Worm (Caenorhabditis elegans): ENCODE results near the gene Y66D12A.10.

Y66D12A.10 gene

ce11 chrIII:11608970-11609369 is 43.3 kb downstream of the Y66D12A.10 start:
- 0 out of 2 replicates have a peak, but pooled peaks have one; percentile 53 for TF ChIP-seq dmd-8 (GFP tag; IDR thresholded peaks at IDR 0.05)
- peak; percentile 56; the same call in 1 of the 2 replicates for TF ChIP-seq egl-43 (GFP tag; IDR thresholded peaks at IDR 0.05)
- 0 out of 2 replicates have a peak, but pooled peaks have one; percentile 45 for TF ChIP-seq lim-7 (GFP tag; IDR thresholded peaks at IDR 0.05)
- 0 out of 2 replicates have a peak, but pooled peaks have one; percentile 9 for TF ChIP-seq tra-1 (GFP tag; IDR thresholded peaks at IDR 0.05)
- 0 out of 2 replicates have a peak, but pooled peaks have one; percentile 24 for TF ChIP-seq snpc-1.2 (GFP tag; IDR thresholded peaks at IDR 0.05)
- TF ChIP-seq lin-38 (GFP tag; IDR thresholded peaks at IDR 0.05), result peak; percentile 62
- TF ChIP-seq ctbp-1 (GFP tag; IDR thresholded peaks at IDR 0.05), result 0 out of 2 replicates have a peak, but pooled peaks have one; percentile 32

DNA sequence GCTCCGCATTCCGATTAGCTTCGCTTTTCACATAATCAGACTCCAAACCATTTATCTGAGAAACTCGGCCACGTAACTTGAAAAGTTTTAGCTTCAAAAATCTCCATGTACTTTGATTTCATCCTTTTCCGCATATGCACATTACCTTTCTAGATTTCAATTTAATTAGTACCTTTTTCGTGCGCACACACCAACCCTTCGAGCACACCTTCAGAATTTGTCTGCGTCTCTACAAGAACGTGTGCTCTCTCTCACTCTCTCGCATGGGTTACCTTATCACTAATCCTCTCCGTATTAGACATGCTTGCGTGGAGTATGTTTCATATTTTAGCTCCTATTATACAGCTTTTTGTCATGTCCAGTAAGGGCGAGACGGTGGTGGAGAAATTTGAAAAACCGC is 43.9 kb downstream of the Y66D12A.10 start, which contains the start of gene Y66D12A.30:
Gene Y66D12A.30, plus strand, starts transcription at position 301 of the 400 bp plus-strand sequence.
- TF ChIP-seq D1046.2 (GFP tag; IDR thresholded peaks at IDR 0.05), result no peak
- TF ChIP-seq F49E8.2 (tag; optimal IDR thresholded peaks at IDR 0.05; ENCODE audit: borderline replicate concordance), result no peak
- no peak for TF ChIP-seq unc-39 (tag; optimal IDR thresholded peaks at IDR 0.05)
- no peak for TF ChIP-seq nhr-6 (tag; optimal IDR thresholded peaks at IDR 0.05)
- no peak for TF ChIP-seq daf-8 (GFP tag; IDR thresholded peaks at IDR 0.05)
- no peak for TF ChIP-seq madf-5 (GFP tag; IDR thresholded peaks at IDR 0.05)
- no peak for TF ChIP-seq ceh-28 (tag; optimal IDR thresholded peaks at IDR 0.05)
- TF ChIP-seq zip-2 (tag; optimal IDR thresholded peaks at IDR 0.05), result no peak
- no peak for TF ChIP-seq lin-1 (GFP tag; IDR thresholded peaks at IDR 0.05)

- 0 out of 2 replicates have a peak, but pooled peaks have one; percentile 39 for TF ChIP-seq dmd-8 (GFP tag; IDR thresholded peaks at IDR 0.05)
- 0 out of 2 replicates have a peak, but pooled peaks have one; percentile 3 for TF ChIP-seq lim-7 (GFP tag; IDR thresholded peaks at IDR 0.05)
- peak; percentile 98; the same call in 1 of the 2 replicates for TF ChIP-seq pha-4 (GFP tag; IDR thresholded peaks at IDR 0.05)
- no peak for TF ChIP-seq pha-4 (tag; optimal IDR thresholded peaks at IDR 0.05)
- peak; percentile 62 for TF ChIP-seq aha-1 (tag)
- TF ChIP-seq mxl-2 (GFP tag; conservative IDR thresholded peaks at IDR 0.05), result no peak
- TF ChIP-seq set-16 (GFP tag; IDR thresholded peaks at IDR 0.05), result peak; percentile 99
- 0 out of 2 replicates have a peak, but pooled peaks have one; percentile 23 for TF ChIP-seq php-3 (GFP tag; IDR thresholded peaks at IDR 0.05)
- TF ChIP-seq nhr-28 (tag; optimal IDR thresholded peaks at IDR 0.05), result no peak
Measured at ce11 chrIII:11611618-11612247, 46.1 kb downstream of the Y66D12A.10 start.

DNA sequence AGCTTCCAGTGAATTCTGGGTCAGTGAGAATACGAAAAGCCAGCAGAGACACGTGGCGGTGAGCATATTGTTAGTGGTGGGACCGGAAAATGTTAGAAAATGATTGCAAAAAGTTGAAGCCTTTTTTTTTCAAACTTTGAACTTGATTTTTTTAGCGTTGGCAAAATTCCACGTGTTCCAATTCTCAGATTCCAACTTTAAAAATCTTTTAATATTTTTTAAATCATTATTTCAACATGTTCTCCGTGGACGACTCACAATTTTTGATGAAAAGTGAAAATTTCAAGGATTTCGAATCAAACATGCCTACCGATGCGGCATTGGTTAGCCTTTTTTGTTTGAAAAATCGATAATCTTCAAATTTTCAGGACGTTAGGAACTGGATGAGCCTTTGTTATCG is 46.7 kb downstream of the Y66D12A.10 start, which contains the start of the genes Y66A7A.9 and Y66A7A.4:
Gene Y66A7A.9, minus strand, starts transcription at position 101 of the 400 bp plus-strand sequence.
Gene Y66A7A.4, plus strand, starts transcription at position 237 of the 400 bp plus-strand sequence.
- no peak for TF ChIP-seq dmd-8 (GFP tag; IDR thresholded peaks at IDR 0.05)
- TF ChIP-seq ceh-82 (tag; optimal IDR thresholded peaks at IDR 0.05), result no peak
- peak; percentile 32 for TF ChIP-seq aha-1 (tag)
- no peak for TF ChIP-seq nhr-6 (tag; optimal IDR thresholded peaks at IDR 0.05)
- no peak for TF ChIP-seq egl-27 (tag; optimal IDR thresholded peaks at IDR 0.05)
- TF ChIP-seq ceh-44 (GFP tag; IDR thresholded peaks at IDR 0.05), result no peak
- no peak for TF ChIP-seq ceh-28 (tag; optimal IDR thresholded peaks at IDR 0.05)

ce11 chrIII:11614325-11614724 is 48.7 kb downstream of the Y66D12A.10 start:
- TF ChIP-seq ceh-28 (tag; optimal IDR thresholded peaks at IDR 0.05), result peak; percentile 99

DNA sequence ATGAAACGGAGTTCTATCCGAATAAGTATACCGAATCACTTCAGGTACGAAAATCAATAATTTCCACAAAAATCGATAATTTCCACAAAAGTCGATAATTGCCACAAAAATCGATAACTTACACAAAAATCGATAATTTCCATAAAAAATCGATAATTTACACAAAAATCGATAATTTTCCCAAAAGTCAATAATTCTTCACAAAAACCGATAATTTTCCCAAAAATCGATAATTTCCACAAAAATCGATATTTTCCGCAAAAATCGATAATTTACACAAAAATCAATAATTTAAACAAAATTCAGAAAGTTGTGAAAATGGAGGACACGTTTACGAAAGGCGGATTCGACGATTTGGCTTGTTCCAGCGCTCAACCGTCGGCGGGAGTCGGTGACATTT is 49.2 kb downstream of the Y66D12A.10 start:
- TF ChIP-seq pha-4 (GFP tag; IDR thresholded peaks at IDR 0.05) (no peak), pha-4 (tag; optimal IDR thresholded peaks at IDR 0.05) (no peak), fkh-10 (GFP tag; optimal IDR thresholded peaks at IDR 0.05) (no peak), ceh-28 (tag; optimal IDR thresholded peaks at IDR 0.05) (peak; percentile 99), lim-7 (GFP tag; IDR thresholded peaks at IDR 0.05) (no peak), ctbp-1 (GFP tag; IDR thresholded peaks at IDR 0.05) (no peak), fos-1 (tag; optimal IDR thresholded peaks at IDR 0.05) (no peak), aly-2 (tag; optimal IDR thresholded peaks at IDR 0.05) (no peak), nhr-237 (tag; optimal IDR thresholded peaks at IDR 0.05) (no peak)

Measured in whole organism, L4 larva.